Worm (Caenorhabditis elegans) whole organism, mixed stage, embryonic: ENCODE measurements around the gene K10D6.3.

Experiments
- ham-2 ChIP-seq: fragments of 200-800 bp; sonication (Bioruptor generic); optimal IDR thresholded peaks from 2 replicates; lab custom pipeline; 2018; ENCODE audit warnings: mild to moderate bottlenecking, missing genetic modification characterization, missing compliant biosample characterization
- lsy-2 ChIP-seq: fragments of 150-350 bp; optimal IDR thresholded peaks from 2 replicates; lab custom pipeline; 2014; ENCODE audit warnings: missing biosample characterization, missing genetic modification characterization
- mep-1 ChIP-seq: fragments of 150-350 bp; optimal IDR thresholded peaks from 2 replicates; lab custom pipeline; 2017; ENCODE audit warnings: missing biosample characterization, missing genetic modification reagents, missing genetic modification characterization, inconsistent platforms
- nhr-12 ChIP-seq: fragments of 150-350 bp; optimal IDR thresholded peaks from 2 replicates; lab custom pipeline; 2014; ENCODE audit warnings: missing biosample characterization, missing genetic modification characterization
- nhr-28 ChIP-seq: fragments of 150-350 bp; optimal IDR thresholded peaks from 2 replicates; lab custom pipeline; 2014; ENCODE audit warnings: missing biosample characterization, missing genetic modification characterization
- nhr-76 ChIP-seq: sonication (generic microtip); optimal IDR thresholded peaks from 2 replicates; lab custom pipeline; 2017; ENCODE audit warnings: missing biosample characterization, missing genetic modification characterization
- pha-4 ChIP-seq: fragments of 150-350 bp; optimal IDR thresholded peaks from 2 replicates; lab custom pipeline; 2018; ENCODE audit warnings: missing biosample characterization, missing genetic modification reagents, missing genetic modification characterization
- snpc-4 ChIP-seq: fragments of 150-350 bp; optimal IDR thresholded peaks from 2 replicates; lab custom pipeline; 2014; ENCODE audit warnings: missing biosample characterization, missing genetic modification characterization
- unc-39 ChIP-seq: fragments of 150-350 bp; optimal IDR thresholded peaks from 2 replicates; lab custom pipeline; 2014; ENCODE audit warnings: missing biosample characterization, missing genetic modification characterization
- ztf-11 ChIP-seq: fragments of 150-350 bp; optimal IDR thresholded peaks from 2 replicates; lab custom pipeline; 2014; ENCODE audit warnings: missing biosample characterization, missing genetic modification characterization

- TF ChIP-seq mep-1 (tag; lab: Kevin White, UChicago) (no peak), nhr-28 (tag; lab: Kevin White, UChicago) (no peak), nhr-76 (tag; lab: Kevin White, UChicago) (no peak), nhr-12 (no peak), pha-4 (tag; lab: Kevin White, UChicago) (no peak), snpc-4 (no peak), unc-39 (no peak), ham-2 (GFP tag; lab: Kevin White, UChicago) (no peak), lsy-2 (tag; lab: Kevin White, UChicago) (no peak), ztf-11 (tag; lab: Kevin White, UChicago) (no peak)
These were observed 43.8 kb upstream of the K10D6.3 start for ce11 chrV:11156589-11156988.
